Worm (Caenorhabditis elegans): Measurements from ENCODE around the gene D1005.4.

Gene D1005.4

ce11 chrX:1489574-1489973, 4.0 kb upstream of the D1005.4 start:
- no peak for TF ChIP-seq mab-5 (tag; optimal IDR thresholded peaks at IDR 0.05)
- TF ChIP-seq lsy-2 (tag; optimal IDR thresholded peaks at IDR 0.05), result no peak

ce11 chrX:1488775-1489174, 3.2 kb upstream of the D1005.4 start:
- no peak for TF ChIP-seq unc-39 (tag; optimal IDR thresholded peaks at IDR 0.05)
- no peak for TF ChIP-seq ham-2 (GFP tag; optimal IDR thresholded peaks at IDR 0.05)
- no peak for TF ChIP-seq nhr-237 (tag; optimal IDR thresholded peaks at IDR 0.05)
- TF ChIP-seq lin-32 (GFP tag; optimal IDR thresholded peaks at IDR 0.05), result no peak
- no peak for TF ChIP-seq bed-3 (GFP tag; optimal IDR thresholded peaks at IDR 0.05)
- no peak for TF ChIP-seq sem-2 (GFP tag; optimal IDR thresholded peaks at IDR 0.05)
- no peak for TF ChIP-seq ces-1 (GFP tag; optimal IDR thresholded peaks at IDR 0.05)
- no peak for TF ChIP-seq nhr-76 (tag; optimal IDR thresholded peaks at IDR 0.05)

ce11 chrX:1487096-1487495, 1.5 kb upstream of the D1005.4 start:
- TF ChIP-seq ham-2 (GFP tag; optimal IDR thresholded peaks at IDR 0.05), result no peak
- TF ChIP-seq pha-4 (tag; optimal IDR thresholded peaks at IDR 0.05), result no peak
- no peak for TF ChIP-seq unc-120 (tag; optimal IDR thresholded peaks at IDR 0.05; ENCODE audit: poor library complexity, severe bottlenecking)
- TF ChIP-seq elt-1 (tag; optimal IDR thresholded peaks at IDR 0.05; ENCODE audit: borderline replicate concordance, insufficient read depth), result no peak
- TF ChIP-seq M03D4.4 (tag; optimal IDR thresholded peaks at IDR 0.05), result no peak
- TF ChIP-seq lsy-2 (tag; optimal IDR thresholded peaks at IDR 0.05), result no peak
- no peak for TF ChIP-seq sptf-1 (tag; optimal IDR thresholded peaks at IDR 0.05)
- TF ChIP-seq ceh-39 (tag; optimal IDR thresholded peaks at IDR 0.05), result no peak
- TF ChIP-seq mab-5 (tag; optimal IDR thresholded peaks at IDR 0.05), result no peak
- TF ChIP-seq sem-2 (GFP tag; optimal IDR thresholded peaks at IDR 0.05), result no peak
- no peak for TF ChIP-seq nhr-28 (tag; optimal IDR thresholded peaks at IDR 0.05)
- no peak for TF ChIP-seq snpc-4 (tag; optimal IDR thresholded peaks at IDR 0.05)
- TF ChIP-seq nhr-237 (tag; optimal IDR thresholded peaks at IDR 0.05), result no peak
- TF ChIP-seq nhr-76 (tag; optimal IDR thresholded peaks at IDR 0.05), result no peak
- TF ChIP-seq lin-13 (tag; optimal IDR thresholded peaks at IDR 0.05), result no peak
- no peak for TF ChIP-seq unc-62 (GFP tag; optimal IDR thresholded peaks at IDR 0.05)
- TF ChIP-seq ceh-43 (GFP tag; optimal IDR thresholded peaks at IDR 0.05), result no peak
- TF ChIP-seq ces-1 (GFP tag; optimal IDR thresholded peaks at IDR 0.05), result no peak
- no peak for TF ChIP-seq ztf-11 (tag; optimal IDR thresholded peaks at IDR 0.05)
- TF ChIP-seq drap-1 (GFP tag; optimal IDR thresholded peaks at IDR 0.05), result no peak

- TF ChIP-seq mep-1 (tag; optimal IDR thresholded peaks at IDR 0.05), result peak; percentile 27
- TF ChIP-seq nhr-2 (tag; optimal IDR thresholded peaks at IDR 0.05), result no peak
- no peak for TF ChIP-seq elt-1 (tag; optimal IDR thresholded peaks at IDR 0.05; ENCODE audit: borderline replicate concordance, insufficient read depth)
- TF ChIP-seq bed-3 (GFP tag; optimal IDR thresholded peaks at IDR 0.05), result no peak
- TF ChIP-seq ceh-43 (GFP tag; optimal IDR thresholded peaks at IDR 0.05), result no peak
- TF ChIP-seq nhr-12 (tag; optimal IDR thresholded peaks at IDR 0.05), result no peak
- TF ChIP-seq sem-2 (GFP tag; optimal IDR thresholded peaks at IDR 0.05), result no peak
- no peak for TF ChIP-seq tbx-8 (GFP tag; optimal IDR thresholded peaks at IDR 0.05)
- TF ChIP-seq M03D4.4 (tag; optimal IDR thresholded peaks at IDR 0.05), result no peak
- no peak for TF ChIP-seq ces-1 (GFP tag; optimal IDR thresholded peaks at IDR 0.05)
- TF ChIP-seq elt-3 (tag; optimal IDR thresholded peaks at IDR 0.05), result no peak
- peak; percentile 64 for TF ChIP-seq hlh-1 (tag; optimal IDR thresholded peaks at IDR 0.05)
- no peak for TF ChIP-seq ceh-39 (tag; optimal IDR thresholded peaks at IDR 0.05)
- TF ChIP-seq lsy-2 (tag; optimal IDR thresholded peaks at IDR 0.05), result peak; percentile 21
- peak; percentile 19 for TF ChIP-seq nhr-237 (tag; optimal IDR thresholded peaks at IDR 0.05)
- no peak for TF ChIP-seq drap-1 (GFP tag; optimal IDR thresholded peaks at IDR 0.05)
- peak; percentile 56 for TF ChIP-seq unc-62 (GFP tag; optimal IDR thresholded peaks at IDR 0.05)
- no peak for TF ChIP-seq unc-120 (tag; optimal IDR thresholded peaks at IDR 0.05; ENCODE audit: poor library complexity, severe bottlenecking)
- no peak for TF ChIP-seq mls-2 (tag; optimal IDR thresholded peaks at IDR 0.05)
- TF ChIP-seq unc-39 (tag; optimal IDR thresholded peaks at IDR 0.05), result no peak
- TF ChIP-seq mab-5 (tag; optimal IDR thresholded peaks at IDR 0.05), result no peak
- TF ChIP-seq lin-13 (tag; optimal IDR thresholded peaks at IDR 0.05), result no peak
- TF ChIP-seq pha-4 (tag; optimal IDR thresholded peaks at IDR 0.05), result peak; percentile 63
- TF ChIP-seq zip-8 (tag; optimal IDR thresholded peaks at IDR 0.05), result peak; percentile 55
- TF ChIP-seq ham-2 (GFP tag; optimal IDR thresholded peaks at IDR 0.05), result no peak
- no peak for TF ChIP-seq flh-1 (GFP tag; optimal IDR thresholded peaks at IDR 0.05)
- no peak for TF ChIP-seq cnd-1 (tag; optimal IDR thresholded peaks at IDR 0.05)
- TF ChIP-seq nhr-28 (tag; optimal IDR thresholded peaks at IDR 0.05), result no peak
- TF ChIP-seq lin-32 (GFP tag; optimal IDR thresholded peaks at IDR 0.05), result no peak
- TF ChIP-seq blmp-1 (tag; optimal IDR thresholded peaks at IDR 0.05), result no peak
- no peak for TF ChIP-seq ceh-83 (GFP tag; optimal IDR thresholded peaks at IDR 0.05)
- TF ChIP-seq nhr-76 (tag; optimal IDR thresholded peaks at IDR 0.05), result no peak
- TF ChIP-seq ztf-11 (tag; optimal IDR thresholded peaks at IDR 0.05), result no peak
Observed at ce11 chrX:1486135-1486648, 574 bp upstream of the D1005.4 start, which contains the start of the genes D1005.10 and dhs-25. Gene D1005.10 (minus strand): TSS chrX:1486185. Gene dhs-25 (plus strand): TSS chrX:1486532.

Data from whole organism, mixed stage, embryonic.